Worm (Caenorhabditis elegans) whole organism, midembryonic: Measurements from ENCODE around the gene Y54F10BM.6.

Source experiments
- cog-1 ChIP-seq: sonication (generic microtip); optimal IDR thresholded peaks from 2 replicates; lab custom pipeline; 2016; ENCODE audit warnings: missing genetic modification characterization, missing compliant biosample characterization
- klf-2 ChIP-seq: fragments of 200-800 bp; sonication (Bioruptor generic); conservative IDR thresholded peaks from 2 replicates; pipeline ENCODE4 v1.3.6; 2022; ENCODE audit warnings: missing genetic modification reagents, missing genetic modification characterization, missing compliant biosample characterization
- med-1 ChIP-seq: sonication (generic microtip); optimal IDR thresholded peaks from 2 replicates; lab custom pipeline; 2017; ENCODE audit warnings: missing genetic modification characterization, mild to moderate bottlenecking, missing compliant biosample characterization, antibody characterized with exemption, missing genetic modification reagents; ENCODE audit not compliant: insufficient read depth

ce11 chrIII:2279457-2279856 lies 16.4 kb downstream of the Y54F10BM.6 start, which contains the start of gene Y54F10BM.23:
- TF ChIP-seq cog-1 (tag; lab: Kevin White, UChicago): no peak
- no peak for TF ChIP-seq klf-2 (GFP tag; lab: Robert Waterston, UW)
- no peak for TF ChIP-seq med-1
